Worm (Caenorhabditis elegans): ENCODE data around the gene srz-58.

- TF ChIP-seq lin-35 (GFP tag; optimal IDR thresholded peaks at IDR 0.05) (no peak), egl-27 (tag; optimal IDR thresholded peaks at IDR 0.05) (no peak), fos-1 (tag; optimal IDR thresholded peaks at IDR 0.05) (no peak), dsc-1 (tag; optimal IDR thresholded peaks at IDR 0.05) (no peak), nhr-11 (tag; optimal IDR thresholded peaks at IDR 0.05) (no peak)
These were observed 10.0 kb upstream of the srz-58 start for ce11 chrV:17307926-17308325.
